Worm (Caenorhabditis elegans): ENCODE measurements around the gene str-61.

Gene str-61

ce11 chrV:16643558-16643957, 27.5 kb downstream of the str-61 start, which contains the start of gene srw-77:
srw-77 (minus strand) TSS chrV:16643658.
- no peak for TF ChIP-seq nhr-85 (tag)
- no peak for TF ChIP-seq pqm-1 (tag; optimal IDR thresholded peaks at IDR 0.05)
- no peak for TF ChIP-seq lin-35 (GFP tag; optimal IDR thresholded peaks at IDR 0.05)
- TF ChIP-seq nhr-47 (tag; optimal IDR thresholded peaks at IDR 0.05) = no peak
- no peak for TF ChIP-seq nhr-237 (tag; optimal IDR thresholded peaks at IDR 0.05)
- TF ChIP-seq swsn-7 (tag; optimal IDR thresholded peaks at IDR 0.05) = no peak
- TF ChIP-seq lin-13 (GFP tag; optimal IDR thresholded peaks at IDR 0.05) = no peak
- no peak for TF ChIP-seq mef-2 (tag; optimal IDR thresholded peaks at IDR 0.05)
- TF ChIP-seq sox-4 (tag; optimal IDR thresholded peaks at IDR 0.05) = no peak
- no peak for TF ChIP-seq hlh-4 (tag; optimal IDR thresholded peaks at IDR 0.05)
- TF ChIP-seq C16A3.4 (tag; optimal IDR thresholded peaks at IDR 0.05) = no peak

DNA sequence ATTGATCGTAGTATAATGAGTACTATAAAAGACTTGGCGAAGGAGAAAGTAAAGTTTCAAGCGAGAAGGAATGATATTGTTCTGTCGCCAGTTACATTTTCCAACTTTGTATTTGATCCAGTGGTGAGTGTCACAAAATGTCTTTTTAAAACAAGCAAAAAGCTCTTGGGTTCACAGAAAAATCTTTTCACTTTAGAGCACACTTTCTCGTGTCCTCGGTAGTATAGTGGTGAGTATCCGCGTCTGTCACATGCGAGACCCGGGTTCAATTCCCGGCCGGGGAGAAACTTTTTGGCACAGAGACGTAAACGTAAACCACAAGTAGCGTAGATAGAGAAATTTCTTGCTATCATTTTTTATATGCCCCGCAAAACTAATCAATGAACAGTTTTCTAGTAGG, 30.7 kb downstream of the str-61 start:
- TF ChIP-seq lin-39 (tag; optimal IDR thresholded peaks at IDR 0.05) (no peak), ama-1 (optimal IDR thresholded peaks at IDR 0.05) (no peak), nhr-28 (tag; optimal IDR thresholded peaks at IDR 0.05) (no peak), nhr-85 (tag) (no peak), zip-4 (GFP tag; optimal IDR thresholded peaks at IDR 0.05) (no peak), egl-13 (tag; optimal IDR thresholded peaks at IDR 0.05) (no peak), nhr-237 (tag; optimal IDR thresholded peaks at IDR 0.05) (no peak), dsc-1 (tag; optimal IDR thresholded peaks at IDR 0.05) (no peak), nhr-20 (tag; optimal IDR thresholded peaks at IDR 0.05) (no peak), C04F5.9 (tag; optimal IDR thresholded peaks at IDR 0.05) (no peak), lin-14 (GFP tag; optimal IDR thresholded peaks at IDR 0.05) (no peak), grh-1 (GFP tag; IDR thresholded peaks at IDR 0.05) (no peak), Y116A8C.19 (tag; optimal IDR thresholded peaks at IDR 0.05; ENCODE audit: borderline replicate concordance) (no peak), mep-1 (tag; optimal IDR thresholded peaks at IDR 0.05) (no peak), snpc-4 (tag; optimal IDR thresholded peaks at IDR 0.05) (no peak), sptf-1 (tag; optimal IDR thresholded peaks at IDR 0.05) (no peak), skn-1 (tag; optimal IDR thresholded peaks at IDR 0.05) (no peak), lin-13 (GFP tag; optimal IDR thresholded peaks at IDR 0.05) (no peak)

- TF ChIP-seq fkh-8 (tag; optimal IDR thresholded peaks at IDR 0.05) (no peak), nhr-76 (tag; optimal IDR thresholded peaks at IDR 0.05) (no peak)
Observed at ce11 chrV:16638204-16638603, 32.9 kb downstream of the str-61 start, which contains the start of gene srw-76. srw-76 (minus strand) TSS chrV:16638304.

DNA sequence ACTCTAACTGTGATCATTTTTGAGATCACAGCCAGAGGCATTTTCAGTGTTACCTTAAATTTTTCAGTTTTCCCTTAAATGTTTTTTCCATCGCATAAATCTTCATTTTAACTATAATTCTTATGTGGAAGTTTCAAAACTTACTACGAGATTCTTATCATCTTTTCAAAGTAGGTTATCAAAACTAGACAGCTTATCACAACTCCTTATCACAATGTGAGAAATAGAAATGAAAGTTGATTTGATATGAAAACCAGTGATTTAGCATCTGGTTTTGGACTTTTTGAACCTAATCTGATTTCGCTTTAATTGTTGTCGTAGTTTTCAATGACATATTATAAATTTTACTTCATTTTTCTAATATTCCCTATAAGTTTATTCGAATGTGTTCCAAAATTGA, 35.2 kb downstream of the str-61 start, which contains the start of gene mltn-11:
Gene mltn-11 (plus strand): TSS at position 276 of the 400 bp plus-strand sequence.
- no peak for TF ChIP-seq pqm-1 (tag; optimal IDR thresholded peaks at IDR 0.05)
- TF ChIP-seq elt-2 (tag; optimal IDR thresholded peaks at IDR 0.05) = peak; percentile 54
- no peak for TF ChIP-seq rnt-1 (tag; optimal IDR thresholded peaks at IDR 0.05)

DNA sequence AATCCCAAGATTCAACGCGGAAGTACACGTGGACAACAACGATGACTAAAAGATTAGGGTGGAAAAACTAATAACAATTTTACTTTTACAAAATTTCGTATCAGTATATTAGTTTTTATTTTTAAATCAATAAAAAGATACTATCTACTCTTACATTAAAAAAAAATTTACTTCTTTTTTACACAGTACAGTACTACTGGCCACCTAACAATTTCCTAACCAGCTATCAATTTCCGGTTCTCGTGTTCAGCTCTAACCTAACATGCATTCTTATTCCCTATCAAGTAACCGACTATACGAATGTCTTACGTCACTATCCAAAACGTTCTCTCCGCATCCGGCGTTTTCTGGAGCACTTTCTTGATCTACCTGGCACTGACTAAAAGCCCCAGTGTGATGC, 41.5 kb downstream of the str-61 start, which contains the start of gene srd-21:
Gene srd-21 (plus strand): TSS at position 301 of the 400 bp plus-strand sequence.
- TF ChIP-seq zip-4 (GFP tag; optimal IDR thresholded peaks at IDR 0.05) (no peak), zag-1 (tag; optimal IDR thresholded peaks at IDR 0.05) (no peak), grh-1 (GFP tag; IDR thresholded peaks at IDR 0.05) (no peak), hlh-4 (tag; optimal IDR thresholded peaks at IDR 0.05) (no peak), nhr-90 (tag; optimal IDR thresholded peaks at IDR 0.05; ENCODE audit: poor library complexity) (no peak), hlh-17 (GFP tag; optimal IDR thresholded peaks at IDR 0.05; ENCODE audit: borderline replicate concordance) (no peak), elt-3 (tag; optimal IDR thresholded peaks at IDR 0.05) (no peak), efl-1 (optimal IDR thresholded peaks at IDR 0.05) (no peak), efl-1 (GFP tag; optimal IDR thresholded peaks at IDR 0.05 in 1 of 2) (no peak), blmp-1 (tag; optimal IDR thresholded peaks at IDR 0.05) (no peak), unc-98 (GFP tag; IDR thresholded peaks at IDR 0.05) (no peak), fkh-8 (tag; optimal IDR thresholded peaks at IDR 0.05) (no peak)

Data from whole organism, L1 larva.